Worm (Caenorhabditis elegans): ENCODE results near the gene srg-38.

- TF ChIP-seq med-1 (GFP tag; optimal IDR thresholded peaks at IDR 0.05; ENCODE audit: insufficient read depth), result no peak
- TF ChIP-seq tab-1 (GFP tag; IDR thresholded peaks at IDR 0.05), result no peak
- no peak for TF ChIP-seq T22C8.4 (GFP tag; IDR thresholded peaks at IDR 0.05)
- TF ChIP-seq ztf-23 (GFP tag; IDR thresholded peaks at IDR 0.05), result no peak
- TF ChIP-seq klf-2 (GFP tag; conservative IDR thresholded peaks at IDR 0.05), result no peak
- TF ChIP-seq ztf-29 (GFP tag; IDR thresholded peaks at IDR 0.05), result no peak
- no peak for TF ChIP-seq ref-1 (GFP tag; conservative IDR thresholded peaks at IDR 0.05)
Observed at ce11 chrV:11155553-11155952, at the start of gene srg-38.

All from whole organism, midembryonic.